Worm (Caenorhabditis elegans): ENCODE results near the gene sri-46.

- TF ChIP-seq T22C8.4 (GFP tag; IDR thresholded peaks at IDR 0.05) (no peak), flt-1 (GFP tag; IDR thresholded peaks at IDR 0.05) (no peak), ref-1 (GFP tag; conservative IDR thresholded peaks at IDR 0.05) (no peak)
Observed at ce11 chrII:661696-662095, 9.2 kb downstream of the sri-46 start, which contains the start of gene sri-45.

All from whole organism, midembryonic.